Fruit fly (Drosophila melanogaster) Kc167 (cell line): ENCODE data around the gene mthl15.

Experiments used
- Sin3A ChIP-seq: fragments of >200 bp; optimal IDR thresholded peaks from 2 replicates; lab custom pipeline; 2018; ENCODE audit warnings: missing external identifiers
- h ChIP-seq: fragments of >200 bp; optimal IDR thresholded peaks from 3 replicates; lab custom pipeline; 2018; ENCODE audit warnings: missing external identifiers
- insv ChIP-seq: fragments of >200 bp; optimal IDR thresholded peaks from 3 replicates; lab custom pipeline; 2018; ENCODE audit warnings: missing external identifiers
- psq ChIP-seq: fragments of >200 bp; optimal IDR thresholded peaks from 2 replicates; lab custom pipeline; 2017; ENCODE audit warnings: missing external identifiers
- ttk ChIP-seq: sonication (Bioruptor generic); optimal IDR thresholded peaks from 2 replicates; lab custom pipeline; 2017; ENCODE audit warnings: missing external identifiers

DNA sequence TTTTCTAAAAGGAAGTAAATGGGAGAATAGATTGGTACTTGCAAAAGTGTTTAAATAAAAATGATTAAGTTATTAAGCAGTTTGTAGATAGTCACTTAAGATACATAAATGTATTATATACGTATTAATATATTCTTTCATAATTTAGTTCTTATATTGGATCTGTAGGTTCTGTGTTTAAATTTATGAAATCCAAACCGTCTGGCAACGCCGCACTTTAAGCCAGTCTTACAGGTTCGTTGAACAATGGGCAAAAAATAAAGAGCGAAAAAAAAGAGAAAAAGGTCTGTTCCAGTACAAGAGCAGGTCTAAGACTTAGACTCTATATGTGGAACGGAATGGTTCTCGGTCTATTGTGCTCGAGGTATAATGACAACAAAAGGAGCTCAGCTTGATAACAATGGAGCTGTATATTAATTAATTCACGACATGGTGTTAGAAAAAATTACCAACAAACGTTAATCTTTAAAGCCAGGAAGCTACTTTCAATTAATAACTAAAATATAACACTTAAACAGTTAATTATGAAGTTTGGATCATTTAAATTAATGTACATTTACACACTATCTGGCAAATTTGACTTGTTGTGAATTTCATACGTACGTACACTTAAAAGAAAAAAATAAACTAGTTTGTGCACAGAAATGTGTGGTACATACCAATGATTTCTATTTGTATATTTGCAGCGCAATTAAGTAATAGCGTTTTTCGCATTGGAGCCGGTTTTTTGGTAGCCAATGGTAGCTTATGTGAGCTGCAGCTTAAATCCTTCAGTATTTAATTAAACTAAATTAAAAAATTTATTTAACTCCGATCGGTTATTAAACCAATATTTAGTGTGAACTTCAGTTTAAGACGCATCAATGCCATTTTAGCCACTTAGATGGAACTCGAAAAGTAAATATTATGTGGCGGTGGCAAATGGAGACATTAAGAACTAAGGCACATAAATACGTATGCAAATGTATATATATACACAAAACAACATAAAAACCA, 29.0 kb downstream of the mthl15 start, which contains the start of gene CG5731:
- no peak for TF ChIP-seq ttk (lab: Kevin White, UChicago)
- no peak for TF ChIP-seq Sin3A (lab: Kevin White, UChicago)
- no peak for TF ChIP-seq h (lab: Kevin White, UChicago)
- no peak for TF ChIP-seq psq (lab: Kevin White, UChicago)
- TF ChIP-seq insv (lab: Kevin White, UChicago) = no peak
